Worm (Caenorhabditis elegans) whole organism, late embryonic: ENCODE results near the gene F58A6.1.

Experiments used
- F13H6.1 ChIP-seq: sonication (generic microtip); optimal IDR thresholded peaks from 2 replicates; lab custom pipeline; 2016; ENCODE audit warnings: missing genetic modification characterization, missing compliant biosample characterization
- K02D7.2 ChIP-seq: sonication (generic microtip); optimal IDR thresholded peaks from 2 replicates; lab custom pipeline; 2017; ENCODE audit warnings: mild to moderate bottlenecking, missing genetic modification characterization, missing compliant biosample characterization
- ahr-1 ChIP-seq: sonication (generic microtip); optimal IDR thresholded peaks from 2 replicates; lab custom pipeline; 2016; ENCODE audit warnings: missing genetic modification characterization, missing compliant biosample characterization
- ama-1 ChIP-seq: fragments of 150-350 bp; optimal IDR thresholded peaks from 2 replicates; lab custom pipeline; 2014
- ceh-6 ChIP-seq: fragments of 200-800 bp; sonication (Bioruptor generic); optimal IDR thresholded peaks from 2 replicates; lab custom pipeline; 2018; ENCODE audit warnings: mild to moderate bottlenecking, missing genetic modification characterization, missing compliant biosample characterization
- dmd-4 ChIP-seq: sonication (generic microtip); optimal IDR thresholded peaks from 2 replicates; lab custom pipeline; 2016; ENCODE audit warnings: borderline replicate concordance, missing genetic modification characterization, missing compliant biosample characterization
- elt-2 ChIP-seq: sonication (generic microtip); optimal IDR thresholded peaks from 2 replicates; lab custom pipeline; 2016; ENCODE audit warnings: missing genetic modification reagents, missing genetic modification characterization, missing compliant biosample characterization
- hlh-13 ChIP-seq: fragments of 200-800 bp; sonication (Bioruptor generic); optimal IDR thresholded peaks from 2 replicates; lab custom pipeline; 2018; ENCODE audit warnings: mild to moderate bottlenecking, missing genetic modification characterization, missing compliant biosample characterization
- hlh-30 ChIP-seq: sonication (generic microtip); optimal IDR thresholded peaks from 2 replicates; lab custom pipeline; 2017; ENCODE audit warnings: antibody characterized with exemption, missing genetic modification characterization, missing compliant biosample characterization; ENCODE audit not compliant: insufficient read depth
- nhr-11 ChIP-seq: fragments of 150-350 bp; optimal IDR thresholded peaks from 2 replicates; lab custom pipeline; 2014; ENCODE audit warnings: missing biosample characterization, missing genetic modification characterization
- pha-2 ChIP-seq: sonication (generic microtip); optimal IDR thresholded peaks from 2 replicates; lab custom pipeline; 2017; ENCODE audit warnings: mild to moderate bottlenecking, missing genetic modification characterization, missing compliant biosample characterization
- rnt-1 ChIP-seq: sonication (generic microtip); optimal IDR thresholded peaks from 2 replicates; lab custom pipeline; 2016; ENCODE audit warnings: missing genetic modification characterization, missing compliant biosample characterization
- sox-2 ChIP-seq: fragments of 200-800 bp; sonication (Bioruptor generic); IDR thresholded peaks from 2 replicates; pipeline ENCODE4 v1.3.6; 2022; ENCODE audit warnings: missing genetic modification reagents, missing genetic modification characterization, missing compliant biosample characterization

- TF ChIP-seq elt-2 (tag; lab: Kevin White, UChicago): no peak
- TF ChIP-seq nhr-11 (tag; lab: Kevin White, UChicago): no peak
- no peak for TF ChIP-seq ceh-6
- TF ChIP-seq hlh-30: no peak
- TF ChIP-seq ama-1 (lab: Kevin White, UChicago): no peak
- no peak for TF ChIP-seq dmd-4 (tag; lab: Kevin White, UChicago)
- no peak for TF ChIP-seq K02D7.2 (tag; lab: Kevin White, UChicago)
- no peak for TF ChIP-seq pha-2 (tag; lab: Kevin White, UChicago)
- no peak for TF ChIP-seq F13H6.1
- no peak for TF ChIP-seq sox-2 (GFP tag; lab: Robert Waterston, UW)
- no peak for TF ChIP-seq rnt-1 (tag; lab: Kevin White, UChicago)
- no peak for TF ChIP-seq ahr-1
- no peak for TF ChIP-seq hlh-13 (GFP tag; lab: Kevin White, UChicago)
Observed at ce11 chrII:5101701-5102100, 41.0 kb upstream of the F58A6.1 start, which contains the start of the genes idpb-3 and idpb-1.
